Fruit fly (Drosophila melanogaster) whole organism, embryonic: ENCODE measurements around the gene CG14339.

Experiments
- Aef1 ChIP-seq: fragments of 200-800 bp; sonication (Bioruptor generic); IDR thresholded peaks from 3 replicates; pipeline ENCODE4 v1.3.6; 2022; ENCODE audit warnings: missing biosample characterization, missing genetic modification characterization
- Bgb ChIP-seq: fragments of 200-800 bp; sonication (Bioruptor generic); IDR thresholded peaks from 2 replicates; pipeline ENCODE4 v1.3.6; 2022; ENCODE audit warnings: missing biosample characterization, missing genetic modification characterization; ENCODE audit not compliant: partially characterized antibody
- C15 ChIP-seq: fragments of 200-800 bp; sonication (Bioruptor generic); IDR thresholded peaks from 3 replicates; pipeline ENCODE4 v1.3.6; 2022; ENCODE audit warnings: missing biosample characterization, missing genetic modification characterization
- CG10321 ChIP-seq: fragments of 200-800 bp; sonication (Bioruptor generic); IDR thresholded peaks from 2 replicates; pipeline ENCODE4 v1.3.6; 2022; ENCODE audit warnings: missing biosample characterization, missing genetic modification characterization
- CG10366 ChIP-seq: fragments of 200-800 bp; sonication (Bioruptor generic); IDR thresholded peaks from 2 replicates; pipeline ENCODE4 v1.3.6; 2022; ENCODE audit warnings: missing biosample characterization, missing genetic modification characterization
- CG11456 ChIP-seq: fragments of 200-800 bp; sonication (Bioruptor generic); IDR thresholded peaks from 3 replicates; pipeline ENCODE4 v1.3.6; 2022; ENCODE audit warnings: missing biosample characterization, missing genetic modification characterization
- CG15696 ChIP-seq: fragments of 200-800 bp; sonication (Bioruptor generic); optimal IDR thresholded peaks from 2 replicates; lab custom pipeline; 2019; ENCODE audit warnings: missing biosample characterization, mild to moderate bottlenecking, missing genetic modification characterization, moderate library complexity
- CG17612 ChIP-seq: fragments of 200-800 bp; sonication (Bioruptor generic); IDR thresholded peaks from 2 replicates; pipeline ENCODE4 v1.3.6; 2022; ENCODE audit warnings: missing biosample characterization, missing genetic modification characterization
- CG30403 ChIP-seq: fragments of 200-800 bp; sonication (Bioruptor generic); optimal IDR thresholded peaks from 3 replicates; lab custom pipeline; 2016; ENCODE audit warnings: missing biosample characterization, missing genetic modification characterization
- CG31441 ChIP-seq: fragments of 200-800 bp; sonication (Bioruptor generic); IDR thresholded peaks from 2 replicates; pipeline ENCODE4 v1.3.6; 2022; ENCODE audit warnings: missing biosample characterization, missing genetic modification characterization
- CG32532 ChIP-seq: fragments of 200-800 bp; sonication (Bioruptor generic); IDR thresholded peaks from 2 replicates; pipeline ENCODE4 v1.3.6; 2022; ENCODE audit warnings: missing biosample characterization, missing genetic modification characterization
- CG4360 ChIP-seq: fragments of 200-800 bp; sonication (Bioruptor generic); IDR thresholded peaks from 2 replicates; pipeline ENCODE4 v1.3.6; 2022; ENCODE audit warnings: missing biosample characterization, missing genetic modification characterization
- CG6654 ChIP-seq: fragments of 200-800 bp; sonication (Bioruptor generic); optimal IDR thresholded peaks from 2 replicates; lab custom pipeline; 2017; ENCODE audit warnings: missing biosample characterization, mild to moderate bottlenecking, missing genetic modification characterization
- CG7786 ChIP-seq: fragments of 200-800 bp; sonication (Bioruptor generic); optimal IDR thresholded peaks from 2 replicates; lab custom pipeline; 2016; ENCODE audit warnings: missing biosample characterization, missing genetic modification characterization
- CG7963 ChIP-seq: fragments of 200-800 bp; sonication (Bioruptor generic); IDR thresholded peaks from 3 replicates; pipeline ENCODE4 v1.3.6; 2022; ENCODE audit warnings: missing biosample characterization, missing genetic modification characterization; ENCODE audit not compliant: partially characterized antibody
- CG9727 ChIP-seq: fragments of 200-800 bp; sonication (Bioruptor generic); optimal IDR thresholded peaks from 3 replicates; lab custom pipeline; 2017; ENCODE audit warnings: missing biosample characterization, mild to moderate bottlenecking, missing genetic modification characterization
- D19B ChIP-seq: fragments of 200-800 bp; sonication (Bioruptor generic); optimal IDR thresholded peaks from 2 replicates; lab custom pipeline; 2017; ENCODE audit warnings: missing biosample characterization, mild to moderate bottlenecking, missing genetic modification characterization
- Dek ChIP-seq: fragments of 200-800 bp; sonication (Bioruptor generic); optimal IDR thresholded peaks from 3 replicates; lab custom pipeline; 2019; ENCODE audit warnings: missing biosample characterization, mild to moderate bottlenecking, missing genetic modification characterization, moderate library complexity
- Dfd ChIP-seq, 2 experiments: fragments of >200 bp; optimal IDR thresholded peaks; 2 replicates each; lab custom pipeline; 2017; ENCODE audit warnings: missing biosample characterization in 2 of 2, missing genetic modification characterization in 2 of 2
- Drgx ChIP-seq: fragments of 200-800 bp; sonication (Bioruptor generic); IDR thresholded peaks from 2 replicates; pipeline ENCODE4 v1.3.6; 2022; ENCODE audit warnings: missing biosample characterization, missing genetic modification characterization
- HLH54F ChIP-seq: fragments of 200-800 bp; sonication (Bioruptor generic); optimal IDR thresholded peaks from 3 replicates; lab custom pipeline; 2016; ENCODE audit warnings: missing biosample characterization, missing genetic modification characterization
- Hmx ChIP-seq: fragments of 200-800 bp; sonication (Bioruptor generic); optimal IDR thresholded peaks from 2 replicates; lab custom pipeline; 2016; ENCODE audit warnings: missing biosample characterization, missing genetic modification characterization
- NFAT ChIP-seq: fragments of 200-800 bp; sonication (Bioruptor generic); IDR thresholded peaks from 2 replicates; pipeline ENCODE4 v1.3.6; 2022; ENCODE audit warnings: missing biosample characterization, missing genetic modification characterization
- NK7.1 ChIP-seq: fragments of 200-800 bp; sonication (Bioruptor generic); optimal IDR thresholded peaks from 3 replicates; lab custom pipeline; 2016; ENCODE audit warnings: missing biosample characterization, missing genetic modification characterization
- Neu2 ChIP-seq: fragments of 200-800 bp; sonication (Bioruptor generic); optimal IDR thresholded peaks from 3 replicates; lab custom pipeline; 2016; ENCODE audit warnings: missing biosample characterization, missing genetic modification characterization, borderline replicate concordance
- Oaz ChIP-seq: fragments of 200-800 bp; sonication (Bioruptor generic); IDR thresholded peaks from 2 replicates; pipeline ENCODE4 v1.3.6; 2022; ENCODE audit warnings: missing biosample characterization, missing genetic modification characterization
- Spps ChIP-seq: fragments of 200-800 bp; sonication (Bioruptor generic); optimal IDR thresholded peaks from 2 replicates; lab custom pipeline; 2018; ENCODE audit warnings: missing biosample characterization, mild to moderate bottlenecking, missing genetic modification characterization
- Taf1 ChIP-seq: fragments of 200-800 bp; sonication (Bioruptor generic); IDR thresholded peaks from 2 replicates; pipeline ENCODE4 v1.3.6; 2022; ENCODE audit warnings: missing biosample characterization, missing genetic modification characterization
- Xbp1 ChIP-seq: fragments of 200-800 bp; sonication (Bioruptor generic); optimal IDR thresholded peaks from 3 replicates; lab custom pipeline; 2016; ENCODE audit warnings: missing biosample characterization, mild to moderate bottlenecking, missing genetic modification characterization
- YL-1 ChIP-seq: fragments of 200-800 bp; sonication (Bioruptor generic); optimal IDR thresholded peaks from 3 replicates; lab custom pipeline; 2017; ENCODE audit warnings: missing biosample characterization, mild to moderate bottlenecking, missing genetic modification characterization
- bsh ChIP-seq, 2 experiments: fragments of 200-800 bp; sonication (Bioruptor generic); optimal IDR thresholded peaks; 2 replicates each; lab custom pipeline; 2017 to 2018; ENCODE audit warnings: mild to moderate bottlenecking in 2 of 2, missing biosample characterization in 2 of 2, missing genetic modification characterization in 2 of 2, moderate library complexity in 1 of 2
- da ChIP-seq: fragments of 200-800 bp; sonication (Bioruptor generic); optimal IDR thresholded peaks from 2 replicates; lab custom pipeline; 2016; ENCODE audit warnings: missing biosample characterization, missing genetic modification characterization
- fd102C ChIP-seq: fragments of 200-800 bp; sonication (Bioruptor generic); optimal IDR thresholded peaks from 2 replicates; lab custom pipeline; 2018; ENCODE audit warnings: missing biosample characterization, mild to moderate bottlenecking, missing genetic modification characterization, moderate library complexity
- ham ChIP-seq: fragments of 200-800 bp; sonication (Bioruptor generic); IDR thresholded peaks from 2 replicates; pipeline ENCODE4 v1.3.6; 2022; ENCODE audit warnings: missing biosample characterization, missing genetic modification characterization
- her ChIP-seq: fragments of 200-800 bp; sonication (Bioruptor generic); optimal IDR thresholded peaks from 2 replicates; lab custom pipeline; 2016; ENCODE audit warnings: missing biosample characterization, missing genetic modification characterization
- inv ChIP-seq: fragments of 200-800 bp; sonication (Bioruptor generic); IDR thresholded peaks from 2 replicates; pipeline ENCODE4 v1.3.6; 2022; ENCODE audit warnings: missing biosample characterization, missing genetic modification characterization; ENCODE audit not compliant: partially characterized antibody
- kni ChIP-seq: fragments of 200-800 bp; sonication (Bioruptor generic); optimal IDR thresholded peaks from 3 replicates; lab custom pipeline; 2017; ENCODE audit warnings: mild to moderate bottlenecking, missing biosample characterization, missing genetic modification reagents, missing genetic modification characterization
- lola ChIP-seq, 3 experiments: fragments of >200 bp in 2 of 3; fragments of 200-800 bp in 1 of 3; sonication (Bioruptor generic) in 1 of 3; optimal IDR thresholded peaks; 2 replicates each; lab custom pipeline; 2017 to 2019; ENCODE audit warnings: missing biosample characterization in 3 of 3, missing genetic modification characterization in 3 of 3, mild to moderate bottlenecking in 1 of 3, moderate library complexity in 1 of 3
- luna ChIP-seq: fragments of 200-800 bp; sonication (Bioruptor generic); optimal IDR thresholded peaks from 2 replicates; lab custom pipeline; 2016; ENCODE audit warnings: missing biosample characterization, missing genetic modification characterization
- mld ChIP-seq: fragments of 200-800 bp; sonication (Bioruptor generic); IDR thresholded peaks from 3 replicates; pipeline ENCODE4 v1.3.6; 2022; ENCODE audit warnings: missing biosample characterization, missing genetic modification characterization; ENCODE audit not compliant: partially characterized antibody
- nerfin-2 ChIP-seq: fragments of 200-800 bp; sonication (Bioruptor generic); IDR thresholded peaks from 2 replicates; pipeline ENCODE4 v1.3.6; 2022; ENCODE audit warnings: missing biosample characterization, missing genetic modification characterization; ENCODE audit not compliant: partially characterized antibody
- pita ChIP-seq: fragments of 200-800 bp; sonication (Bioruptor generic); optimal IDR thresholded peaks from 2 replicates; lab custom pipeline; 2017; ENCODE audit warnings: missing biosample characterization, mild to moderate bottlenecking, missing genetic modification characterization
- repo ChIP-seq: fragments of 200-800 bp; sonication (Bioruptor generic); optimal IDR thresholded peaks from 2 replicates; lab custom pipeline; 2016; ENCODE audit warnings: missing biosample characterization, missing genetic modification characterization
- salm ChIP-seq: fragments of 200-800 bp; sonication (Bioruptor generic); optimal IDR thresholded peaks from 2 replicates; lab custom pipeline; 2018; ENCODE audit warnings: missing biosample characterization, mild to moderate bottlenecking, missing genetic modification characterization
- sens ChIP-seq: fragments of 200-800 bp; sonication (Bioruptor generic); peaks from one replicate; lab custom pipeline; 2016; ENCODE audit warnings: missing biosample characterization, missing genetic modification characterization
- slou ChIP-seq: fragments of 200-800 bp; sonication (Bioruptor generic); optimal IDR thresholded peaks from 3 replicates; lab custom pipeline; 2016; ENCODE audit warnings: missing biosample characterization, missing genetic modification characterization
- usp ChIP-seq: fragments of >200 bp; optimal IDR thresholded peaks from 2 replicates; lab custom pipeline; 2017; ENCODE audit warnings: missing biosample characterization, missing genetic modification characterization
- zen ChIP-seq: fragments of 200-800 bp; sonication (Bioruptor generic); optimal IDR thresholded peaks from 3 replicates; lab custom pipeline; 2018; ENCODE audit warnings: missing biosample characterization, mild to moderate bottlenecking, missing genetic modification characterization, moderate library complexity

Gene CG14339

DNA sequence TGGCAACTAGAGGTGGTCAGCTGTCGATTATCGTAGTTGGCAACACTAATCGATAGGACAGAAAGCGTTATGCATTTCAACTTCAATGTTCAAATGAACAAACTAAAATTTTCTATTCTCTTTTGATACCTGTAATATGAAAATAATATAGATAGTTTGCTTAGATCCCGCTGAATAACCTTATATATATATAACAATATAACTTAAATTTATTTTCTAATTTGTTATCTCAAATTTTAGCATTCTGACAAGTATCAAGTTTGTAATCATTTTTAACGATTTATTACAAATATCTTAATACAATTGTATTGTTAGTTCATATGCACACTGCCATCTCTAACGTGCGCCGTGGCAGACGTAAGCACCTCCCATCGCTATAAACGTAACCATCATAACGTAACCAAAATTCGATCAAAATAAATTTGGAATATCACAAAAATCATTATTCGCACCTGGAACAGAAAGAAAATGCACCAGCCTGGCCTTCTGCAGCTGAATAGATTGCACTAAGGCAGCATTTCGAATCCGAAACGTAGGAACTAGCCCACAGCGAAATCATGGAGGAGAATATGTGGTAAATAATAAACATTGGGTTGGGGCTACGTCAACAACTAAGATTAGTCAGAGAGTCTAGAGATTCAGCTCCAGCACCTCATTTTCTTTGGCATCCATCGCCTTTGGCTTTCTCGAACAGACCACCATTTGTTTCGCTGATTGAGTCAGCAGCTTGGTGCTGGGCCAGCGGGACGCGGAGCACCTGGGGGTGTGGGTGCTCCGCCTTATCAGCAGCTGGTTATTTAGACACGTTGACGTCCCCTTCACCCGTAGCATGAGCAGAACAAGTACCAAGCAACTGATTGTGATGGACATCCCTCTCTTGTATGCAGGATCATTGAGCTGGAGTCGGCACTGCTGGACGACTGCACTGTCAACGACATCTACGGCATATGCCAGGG is 20.9 kb downstream of the CG14339 start, which contains the start of the genes Pino and TBC1D23 (continued):
- TF ChIP-seq salm (tag; lab: Kevin White, UChicago) (no peak), D19B (GFP tag; lab: Kevin White, UChicago) (peak; percentile 25), NFAT (GFP tag; lab: Robert Waterston, UW) (peak; percentile 70), CG7786 (GFP tag; lab: Kevin White, UChicago) (peak; percentile 24), Dek (tag; lab: Kevin White, UChicago) (peak; percentile 69), Taf1 (0 out of 2 replicates have a peak, but pooled peaks have one; percentile 42), Xbp1 (GFP tag; lab: Kevin White, UChicago) (peak; percentile 80), Hmx (GFP tag; lab: Kevin White, UChicago) (no peak), repo (no peak), fd102C (no peak), Bgb (GFP tag; lab: Robert Waterston, UW) (peak; percentile 46), CG10366 (GFP tag; lab: Robert Waterston, UW) (peak; percentile 79), zen (peak; percentile 61), CG32532 (GFP tag; lab: Robert Waterston, UW) (peak; percentile 81), CG6654 (GFP tag; lab: Kevin White, UChicago) (no peak), CG10321 (GFP tag; lab: Robert Waterston, UW) (no peak), Neu2 (GFP tag; lab: Kevin White, UChicago) (no peak), inv (GFP tag; lab: Robert Waterston, UW) (peak; percentile 53), Oaz (GFP tag; lab: Robert Waterston, UW) (peak; percentile 46; the same call in 1 of the 2 replicates), NK7.1 (GFP tag; lab: Kevin White, UChicago) (no peak), ham (GFP tag; lab: Robert Waterston, UW) (no peak), CG17612 (GFP tag; lab: Robert Waterston, UW) (no peak), mld (GFP tag; lab: Robert Waterston, UW) (no peak), CG7963 (GFP tag; lab: Robert Waterston, UW) (0 out of 3 replicates have a peak, but pooled peaks have one; percentile 11), YL-1 (peak; percentile 25), pita (GFP tag; lab: Kevin White, UChicago) (no peak), CG4360 (no peak), CG11456 (GFP tag; lab: Robert Waterston, UW) (peak; percentile 75; the same call in 2 of the 3 replicates), Drgx (GFP tag; lab: Robert Waterston, UW) (0 out of 2 replicates have a peak, but pooled peaks have one; percentile 21), CG15696 (tag; lab: Kevin White, UChicago) (peak; percentile 75), Aef1 (GFP tag; lab: Robert Waterston, UW) (peak; percentile 71), da (GFP tag; lab: Kevin White, UChicago) (no peak), nerfin-2 (GFP tag; lab: Robert Waterston, UW) (peak; percentile 45; the same call in 1 of the 2 replicates), CG9727 (GFP tag; lab: Kevin White, UChicago) (peak; percentile 66), lola (GFP tag; optimal IDR thresholded peaks at IDR 0.05; lab: Kevin White, UChicago) (peak in 1 of 3 experiments; percentile 79), her (no peak), kni (no peak), C15 (peak; percentile 36; the same call in 1 of the 3 replicates), slou (peak; percentile 41), usp (GFP tag; lab: Kevin White, UChicago) (no peak), luna (GFP tag; lab: Kevin White, UChicago) (peak; percentile 28), Spps (tag; lab: Kevin White, UChicago) (no peak), HLH54F (GFP tag; lab: Kevin White, UChicago) (peak; percentile 26), CG30403 (peak; percentile 86), sens (peak; percentile 86), bsh (GFP tag; optimal IDR thresholded peaks at IDR 0.05; lab: Kevin White, UChicago) (peak in 1 of 2 experiments; percentile 65), Dfd (GFP tag; optimal IDR thresholded peaks at IDR 0.05; lab: Kevin White, UChicago) (no peak), CG31441 (GFP tag; lab: Robert Waterston, UW) (peak; percentile 84)
